Worm (Caenorhabditis elegans) whole organism, L4 larva: ENCODE measurements around the gene bar-1.

ENCODE experiments used
- F10B5.3 ChIP-seq: sonication (generic microtip); optimal IDR thresholded peaks from 2 replicates; lab custom pipeline; 2016; ENCODE audit warnings: mild to moderate bottlenecking, missing genetic modification characterization, missing compliant biosample characterization
- F44E2.7 ChIP-seq: fragments of 200-800 bp; sonication (Bioruptor generic); IDR thresholded peaks from 2 replicates; pipeline ENCODE4 v2.1.2; 2022; ENCODE audit warnings: missing genetic modification characterization, missing compliant biosample characterization
- R02D3.7 ChIP-seq: fragments of 150-350 bp; sonication (generic microtip); optimal IDR thresholded peaks from 3 replicates; lab custom pipeline; 2014; ENCODE audit warnings: missing biosample characterization, missing genetic modification characterization
- T20F7.1 ChIP-seq: fragments of 200-800 bp; sonication (Bioruptor generic); optimal IDR thresholded peaks from 2 replicates; lab custom pipeline; 2018; ENCODE audit warnings: mild to moderate bottlenecking, missing genetic modification characterization, missing compliant biosample characterization
- T26A8.4 ChIP-seq: fragments of 200-800 bp; sonication (Bioruptor generic); IDR thresholded peaks from 2 replicates; pipeline ENCODE4 v1.3.6; 2022; ENCODE audit warnings: missing genetic modification characterization, missing compliant biosample characterization
- Y105C5A.15 ChIP-seq: fragments of 200-800 bp; sonication (Bioruptor generic); IDR thresholded peaks from 2 replicates; pipeline ENCODE4 v1.3.6; 2022; ENCODE audit warnings: missing genetic modification characterization, missing compliant biosample characterization
- Y48G9A.11 ChIP-seq: fragments of 200-800 bp; sonication (Bioruptor generic); IDR thresholded peaks from 2 replicates; pipeline ENCODE4 v1.3.6; 2022; ENCODE audit warnings: missing genetic modification reagents, missing genetic modification characterization, missing compliant biosample characterization
- Y5F2A.4 ChIP-seq: fragments of 200-800 bp; sonication (Bioruptor generic); optimal IDR thresholded peaks from 2 replicates; lab custom pipeline; 2018; ENCODE audit warnings: mild to moderate bottlenecking, missing genetic modification characterization, missing compliant biosample characterization
- ZK337.2 ChIP-seq: fragments of 200-800 bp; sonication (Bioruptor generic); IDR thresholded peaks from 2 replicates; pipeline ENCODE4 v1.3.6; 2022; ENCODE audit warnings: missing genetic modification reagents, missing genetic modification characterization, missing compliant biosample characterization
- aha-1 ChIP-seq: fragments of 150-350 bp; peaks from one replicate; lab custom pipeline; 2014; ENCODE audit warnings: missing biosample characterization, missing genetic modification characterization
- aly-2 ChIP-seq: sonication (generic microtip); optimal IDR thresholded peaks from 2 replicates; lab custom pipeline; 2018; ENCODE audit warnings: missing biosample characterization, missing genetic modification characterization
- ceh-20 ChIP-seq: fragments of 200-800 bp; sonication (Bioruptor generic); IDR thresholded peaks from 2 replicates; pipeline ENCODE4 v1.3.6; 2022; ENCODE audit warnings: missing genetic modification reagents, missing genetic modification characterization, missing compliant biosample characterization
- ceh-32 ChIP-seq: sonication (generic microtip); optimal IDR thresholded peaks from 2 replicates; lab custom pipeline; 2016; ENCODE audit warnings: mild to moderate bottlenecking, missing genetic modification characterization, missing compliant biosample characterization; ENCODE audit not compliant: poor library complexity
- ceh-44 ChIP-seq: fragments of 200-800 bp; sonication (Bioruptor generic); IDR thresholded peaks from 2 replicates; pipeline ENCODE4 v1.3.6; 2022; ENCODE audit warnings: missing genetic modification reagents, missing genetic modification characterization, missing compliant biosample characterization
- daf-16 ChIP-seq, 3 experiments: sonication (generic microtip); optimal IDR thresholded peaks; 2 replicates each; lab custom pipeline; 2016 to 2017; ENCODE audit warnings: missing genetic modification characterization in 3 of 3, missing genetic modification reagents in 3 of 3, mild to moderate bottlenecking in 2 of 3, missing compliant biosample characterization in 2 of 3, missing biosample characterization in 1 of 3, moderate library complexity in 1 of 3
- daf-19 ChIP-seq: fragments of 200-800 bp; sonication (Bioruptor generic); conservative IDR thresholded peaks from 2 replicates; pipeline ENCODE4 v1.3.6; 2022; ENCODE audit warnings: missing genetic modification characterization, missing compliant biosample characterization
- daf-8 ChIP-seq: fragments of 200-800 bp; sonication (Bioruptor generic); IDR thresholded peaks from 2 replicates; pipeline ENCODE4 v1.3.6; 2022; ENCODE audit warnings: missing genetic modification characterization, missing compliant biosample characterization
- dpl-1 ChIP-seq: fragments of 150-350 bp; optimal IDR thresholded peaks from 2 replicates; lab custom pipeline; 2014; ENCODE audit warnings: missing biosample characterization, missing genetic modification reagents, missing genetic modification characterization
- egl-27 ChIP-seq: sonication (generic microtip); optimal IDR thresholded peaks from 3 replicates; lab custom pipeline; 2017; ENCODE audit warnings: missing biosample characterization, missing genetic modification reagents, missing genetic modification characterization
- fos-1 ChIP-seq: fragments of 150-350 bp; optimal IDR thresholded peaks from 2 replicates; lab custom pipeline; 2014; ENCODE audit warnings: missing biosample characterization, missing genetic modification characterization
- hlh-11 ChIP-seq: fragments of 200-800 bp; sonication (Bioruptor generic); optimal IDR thresholded peaks from 2 replicates; lab custom pipeline; 2018; ENCODE audit warnings: mild to moderate bottlenecking, missing genetic modification characterization, missing compliant biosample characterization
- hlh-30 ChIP-seq: sonication (generic microtip); optimal IDR thresholded peaks from 2 replicates; lab custom pipeline; 2017; ENCODE audit warnings: antibody characterized with exemption, mild to moderate bottlenecking, missing genetic modification characterization, missing compliant biosample characterization; ENCODE audit not compliant: insufficient read depth
- lin-13 ChIP-seq: fragments of 150-350 bp; optimal IDR thresholded peaks from 2 replicates; lab custom pipeline; 2014; ENCODE audit warnings: missing biosample characterization, missing genetic modification reagents, missing genetic modification characterization
- lin-15B ChIP-seq: fragments of 150-350 bp; sonication (generic microtip); optimal IDR thresholded peaks from 3 replicates; lab custom pipeline; 2014; ENCODE audit warnings: missing biosample characterization, missing genetic modification characterization
- lin-29 ChIP-seq: fragments of 200-800 bp; sonication (Bioruptor generic); IDR thresholded peaks from 2 replicates; pipeline ENCODE4 v1.3.6; 2022; ENCODE audit warnings: missing genetic modification reagents, missing genetic modification characterization, missing compliant biosample characterization
- lir-3 ChIP-seq: sonication (generic microtip); optimal IDR thresholded peaks from 2 replicates; lab custom pipeline; 2016; ENCODE audit warnings: mild to moderate bottlenecking, missing genetic modification characterization, missing compliant biosample characterization
- lsy-2 ChIP-seq, 2 experiments: fragments of 150-350 bp in 1 of 2; sonication (generic microtip) in 1 of 2; optimal IDR thresholded peaks; 2 replicates each; lab custom pipeline; 2014 to 2017; ENCODE audit warnings: missing biosample characterization in 2 of 2, missing genetic modification characterization in 2 of 2
- madf-5 ChIP-seq, 2 experiments: fragments of 200-800 bp; sonication (Bioruptor generic); IDR thresholded peaks; 2 replicates each; pipeline ENCODE4 v1.3.6; 2022; ENCODE audit warnings: missing compliant biosample characterization in 2 of 2, missing genetic modification characterization in 2 of 2
- nhr-11 ChIP-seq: fragments of 150-350 bp; optimal IDR thresholded peaks from 2 replicates; lab custom pipeline; 2014; ENCODE audit warnings: missing biosample characterization, missing genetic modification characterization
- nhr-237 ChIP-seq: sonication (generic microtip); optimal IDR thresholded peaks from 2 replicates; lab custom pipeline; 2017; ENCODE audit warnings: missing biosample characterization, missing genetic modification characterization
- nhr-25 ChIP-seq: sonication (generic microtip); optimal IDR thresholded peaks from 2 replicates; lab custom pipeline; 2017; ENCODE audit warnings: missing genetic modification characterization, mild to moderate bottlenecking, missing compliant biosample characterization, antibody characterized with exemption, moderate library complexity, borderline replicate concordance; ENCODE audit not compliant: insufficient read depth
- nhr-28 ChIP-seq: fragments of 150-350 bp; optimal IDR thresholded peaks from 2 replicates; lab custom pipeline; 2014; ENCODE audit warnings: missing biosample characterization, missing genetic modification characterization
- nhr-42 ChIP-seq: fragments of 200-800 bp; sonication (Bioruptor generic); IDR thresholded peaks from 2 replicates; pipeline ENCODE4 v1.3.6; 2022; ENCODE audit warnings: missing genetic modification characterization, missing compliant biosample characterization
- nhr-48 ChIP-seq: sonication (generic microtip); optimal IDR thresholded peaks from 2 replicates; lab custom pipeline; 2016; ENCODE audit warnings: mild to moderate bottlenecking, missing genetic modification characterization, missing compliant biosample characterization
- nhr-76 ChIP-seq: fragments of 150-350 bp; optimal IDR thresholded peaks from 2 replicates; lab custom pipeline; 2014; ENCODE audit warnings: missing biosample characterization, missing genetic modification characterization
- saeg-2 ChIP-seq: fragments of 200-800 bp; sonication (Bioruptor generic); IDR thresholded peaks from 2 replicates; pipeline ENCODE4 v1.3.6; 2022; ENCODE audit warnings: missing genetic modification reagents, missing genetic modification characterization, missing compliant biosample characterization
- set-16 ChIP-seq: fragments of 200-800 bp; sonication (Bioruptor generic); IDR thresholded peaks from 2 replicates; pipeline ENCODE4 v1.3.6; 2022; ENCODE audit warnings: missing genetic modification reagents, missing genetic modification characterization, missing compliant biosample characterization
- snpc-4 ChIP-seq: fragments of 150-350 bp; optimal IDR thresholded peaks from 2 replicates; lab custom pipeline; 2014; ENCODE audit warnings: missing biosample characterization, missing genetic modification characterization
- tra-1 ChIP-seq: fragments of 200-800 bp; sonication (Bioruptor generic); IDR thresholded peaks from 2 replicates; pipeline ENCODE4 v1.3.6; 2022; ENCODE audit warnings: missing genetic modification reagents, missing genetic modification characterization, missing compliant biosample characterization
- unc-62 ChIP-seq, 3 experiments: fragments of 150-350 bp in 1 of 3; sonication (generic microtip); optimal IDR thresholded peaks in 2 of 3; peaks in 1 of 3; 1 replicate in 1 of 3; 2 replicates in 2 of 3; lab custom pipeline; 2014 to 2017; ENCODE audit warnings: missing biosample characterization in 3 of 3, missing genetic modification characterization in 3 of 3, missing genetic modification reagents in 3 of 3, missing genotype in 1 of 3
- vab-7 ChIP-seq: fragments of 200-800 bp; sonication (Bioruptor generic); IDR thresholded peaks from 2 replicates; pipeline ENCODE4 v1.3.6; 2022; ENCODE audit warnings: missing genetic modification reagents, missing genetic modification characterization, missing compliant biosample characterization
- zfp-2 ChIP-seq: sonication (generic microtip); optimal IDR thresholded peaks from 2 replicates; lab custom pipeline; 2016; ENCODE audit warnings: mild to moderate bottlenecking, missing genetic modification characterization, missing compliant biosample characterization
- ztf-11 ChIP-seq: fragments of 150-350 bp; optimal IDR thresholded peaks from 2 replicates; lab custom pipeline; 2014; ENCODE audit warnings: missing biosample characterization, missing genetic modification characterization

The bar-1 gene

ce11 chrX:7193894-7194614 lies 23.6 kb upstream of the bar-1 start, which contains the start of gene dnj-7:
dnj-7 (plus strand) TSS chrX:7194564.
- TF ChIP-seq F10B5.3 = no peak
- TF ChIP-seq unc-62 (GFP tag; optimal IDR thresholded peaks at IDR 0.05 in 1 of 2; lab: Kevin White, UChicago) = peak in 1 of 2 experiments; percentile 85
- TF ChIP-seq unc-62 (tag; optimal IDR thresholded peaks at IDR 0.05; lab: Kevin White, UChicago) = no peak
- no peak for TF ChIP-seq vab-7 (GFP tag; lab: Robert Waterston, UW)
- TF ChIP-seq nhr-28 (tag; lab: Kevin White, UChicago) = peak; percentile 25
- no peak for TF ChIP-seq lsy-2 (tag; optimal IDR thresholded peaks at IDR 0.05; lab: Kevin White, UChicago)
- TF ChIP-seq hlh-30 (tag; lab: Kevin White, UChicago) = peak; percentile 3
- peak; percentile 27 for TF ChIP-seq nhr-11
- TF ChIP-seq F44E2.7 = no peak
- TF ChIP-seq ceh-20 = no peak
- TF ChIP-seq daf-16 (GFP tag; optimal IDR thresholded peaks at IDR 0.05; lab: Kevin White, UChicago) = no peak
- peak; percentile 0 for TF ChIP-seq daf-16 (tag; optimal IDR thresholded peaks at IDR 0.05; lab: Kevin White, UChicago)
- peak; percentile 44 for TF ChIP-seq T20F7.1 (GFP tag; lab: Kevin White, UChicago)
- TF ChIP-seq, all 104 proteins: peak for 6

DNA sequence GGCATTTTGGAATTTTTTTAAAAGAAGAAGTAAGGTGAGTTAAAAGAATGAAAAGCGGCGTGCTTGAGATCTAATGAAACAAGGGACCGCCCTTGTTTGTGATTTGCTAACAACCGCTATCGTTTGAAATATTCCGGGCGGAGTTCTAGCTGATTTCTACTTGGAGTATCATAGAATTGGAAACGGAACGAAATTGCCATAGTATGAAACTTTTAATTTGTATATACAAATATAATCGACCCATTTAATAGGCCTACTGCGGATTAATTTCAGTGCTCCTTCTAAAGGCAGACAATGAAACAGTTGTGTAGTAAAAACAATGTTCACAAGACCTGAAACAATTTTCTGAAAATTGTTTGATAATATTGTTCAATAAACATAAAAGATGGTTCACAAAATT lies 21.5 kb upstream of the bar-1 start, which contains the start of gene C55B6.7:
Gene C55B6.7 (minus strand): TSS at position 101 of the 400 bp plus-strand sequence.
- no peak for TF ChIP-seq snpc-4 (tag; lab: Kevin White, UChicago)
- no peak for TF ChIP-seq zfp-2 (tag; lab: Kevin White, UChicago)
- no peak for TF ChIP-seq nhr-237 (tag; lab: Kevin White, UChicago)
- TF ChIP-seq aly-2 (tag; lab: Kevin White, UChicago) = no peak
- no peak for TF ChIP-seq saeg-2 (GFP tag; lab: Robert Waterston, UW)
- no peak for TF ChIP-seq nhr-28 (tag; lab: Kevin White, UChicago)
- no peak for TF ChIP-seq ZK337.2 (GFP tag; lab: Robert Waterston, UW)
- no peak for TF ChIP-seq Y48G9A.11 (GFP tag; lab: Robert Waterston, UW)
- TF ChIP-seq hlh-11 = no peak

ce11 chrX:7187602-7188001 lies 17.2 kb upstream of the bar-1 start, which contains the start of gene C55B6.4:
C55B6.4 (minus strand) TSS chrX:7187702.
- TF ChIP-seq hlh-11 (no peak), daf-19 (GFP tag; lab: Robert Waterston, UW) (no peak), aha-1 (tag; lab: Kevin White, UChicago) (peak; percentile 66), madf-5 (GFP tag; IDR thresholded peaks at IDR 0.05; lab: Robert Waterston, UW) (no peak), lin-13 (GFP tag; lab: Kevin White, UChicago) (no peak), ceh-32 (tag; lab: Kevin White, UChicago) (no peak), ceh-44 (GFP tag; lab: Robert Waterston, UW) (no peak), T26A8.4 (GFP tag; lab: Robert Waterston, UW) (no peak)

DNA sequence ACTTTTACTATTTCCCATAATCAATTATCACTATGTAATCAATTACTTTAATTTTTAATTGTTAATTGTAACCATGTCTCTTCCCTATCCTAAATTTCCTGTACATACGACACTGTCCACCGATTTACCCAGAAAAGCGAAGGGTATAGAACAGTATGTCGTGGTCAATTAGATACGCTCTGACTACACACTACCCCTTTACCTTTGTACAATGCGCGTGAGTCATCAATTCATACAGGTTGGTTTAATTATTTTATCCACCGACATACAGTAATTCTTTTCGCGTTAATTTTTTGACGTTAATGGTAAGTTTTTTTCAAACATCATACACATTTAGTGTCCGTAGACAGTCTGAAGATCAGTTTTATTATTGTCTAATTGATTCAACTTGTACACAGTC lies 11.2 kb upstream of the bar-1 start:
- no peak for TF ChIP-seq Y5F2A.4
- TF ChIP-seq Y105C5A.15 (GFP tag; lab: Robert Waterston, UW) = no peak
- TF ChIP-seq nhr-76 (tag; lab: Kevin White, UChicago) = peak; percentile 68
- TF ChIP-seq ztf-11 (tag; lab: Kevin White, UChicago) = no peak
- no peak for TF ChIP-seq aly-2 (tag; lab: Kevin White, UChicago)
- peak; percentile 83 for TF ChIP-seq nhr-48 (tag; lab: Kevin White, UChicago)
- peak; percentile 60 for TF ChIP-seq fos-1 (tag; lab: Kevin White, UChicago)
- no peak for TF ChIP-seq madf-5 (GFP tag; IDR thresholded peaks at IDR 0.05; lab: Robert Waterston, UW)
- TF ChIP-seq nhr-25 (tag; lab: Kevin White, UChicago) = peak; percentile 91
- TF ChIP-seq lin-15B (tag; lab: Kevin White, UChicago) = no peak
- no peak for TF ChIP-seq egl-27 (tag; lab: Kevin White, UChicago)
- TF ChIP-seq ceh-44 (GFP tag; lab: Robert Waterston, UW) = no peak
- no peak for TF ChIP-seq snpc-4 (tag; lab: Kevin White, UChicago)
- peak; percentile 66 for TF ChIP-seq dpl-1 (GFP tag; lab: Kevin White, UChicago)
- peak; percentile 1 for TF ChIP-seq lir-3 (tag; lab: Kevin White, UChicago)
- peak; percentile 90 for TF ChIP-seq lin-29 (GFP tag; lab: Robert Waterston, UW)
- peak; percentile 75 for TF ChIP-seq nhr-11
- TF ChIP-seq R02D3.7 (tag; lab: Kevin White, UChicago) = no peak
- TF ChIP-seq nhr-42 (GFP tag; lab: Robert Waterston, UW) = peak; percentile 97
- 0 out of 2 replicates have a peak, but pooled peaks have one; percentile 16 for TF ChIP-seq daf-8
- TF ChIP-seq lin-13 (GFP tag; lab: Kevin White, UChicago) = peak; percentile 84
- no peak for TF ChIP-seq set-16 (GFP tag; lab: Robert Waterston, UW)
- peak; percentile 49 for TF ChIP-seq ceh-32 (tag; lab: Kevin White, UChicago)
- no peak; the same call in 1 of the 2 replicates for TF ChIP-seq tra-1 (GFP tag; lab: Robert Waterston, UW)
